Worm (Caenorhabditis elegans) whole organism, L2 larva: ENCODE measurements around the gene F16G10.6.

ENCODE experiments used
- F13H6.1 ChIP-seq: sonication (generic microtip); optimal IDR thresholded peaks from 2 replicates; lab custom pipeline; 2016; ENCODE audit warnings: missing genetic modification characterization, missing compliant biosample characterization
- ZK546.5 ChIP-seq: sonication (generic microtip); optimal IDR thresholded peaks from 2 replicates; lab custom pipeline; 2017; ENCODE audit warnings: missing biosample characterization, missing genetic modification characterization
- aly-2 ChIP-seq: fragments of 150-350 bp; optimal IDR thresholded peaks from 2 replicates; lab custom pipeline; 2014; ENCODE audit warnings: missing biosample characterization, missing genetic modification characterization
- ama-1 ChIP-seq: fragments of 150-350 bp; optimal IDR thresholded peaks from 2 replicates; lab custom pipeline; 2018; ENCODE audit warnings: inconsistent platforms
- ceh-16 ChIP-seq: fragments of 150-350 bp; optimal IDR thresholded peaks from 2 replicates; lab custom pipeline; 2014; ENCODE audit warnings: missing biosample characterization, missing genetic modification characterization
- crh-2 ChIP-seq: sonication (generic microtip); optimal IDR thresholded peaks from 2 replicates; lab custom pipeline; 2017; ENCODE audit warnings: missing biosample characterization, missing genetic modification characterization
- elt-1 ChIP-seq: fragments of 150-350 bp; optimal IDR thresholded peaks from 2 replicates; lab custom pipeline; 2014; ENCODE audit warnings: missing biosample characterization, missing genetic modification characterization
- elt-3 ChIP-seq: sonication (generic microtip); optimal IDR thresholded peaks from 2 replicates; lab custom pipeline; 2017; ENCODE audit warnings: missing biosample characterization, missing genetic modification characterization
- gmeb-1 ChIP-seq: fragments of 150-350 bp; optimal IDR thresholded peaks from 2 replicates; lab custom pipeline; 2014; ENCODE audit warnings: missing biosample characterization, missing genetic modification characterization
- lin-13 ChIP-seq: fragments of 150-350 bp; optimal IDR thresholded peaks from 2 replicates; lab custom pipeline; 2014; ENCODE audit warnings: missing biosample characterization, missing genetic modification reagents, missing genetic modification characterization
- lin-39 ChIP-seq: fragments of 150-350 bp; optimal IDR thresholded peaks from 2 replicates; lab custom pipeline; 2014; ENCODE audit warnings: missing biosample characterization, missing genetic modification reagents, missing genetic modification characterization
- lsy-2 ChIP-seq, 2 experiments: fragments of 150-350 bp in 1 of 2; sonication (generic microtip) in 1 of 2; optimal IDR thresholded peaks; 2 replicates each; lab custom pipeline; 2014 to 2017; ENCODE audit warnings: missing biosample characterization in 2 of 2, missing genetic modification characterization in 2 of 2
- mab-5 ChIP-seq: fragments of 150-350 bp; optimal IDR thresholded peaks from 2 replicates; lab custom pipeline; 2014; ENCODE audit warnings: missing biosample characterization, missing genetic modification characterization
- mdl-1 ChIP-seq, 2 experiments: fragments of 150-350 bp in 1 of 2; sonication (generic microtip) in 1 of 2; optimal IDR thresholded peaks; 2 replicates each; lab custom pipeline; 2017; ENCODE audit warnings: missing biosample characterization in 2 of 2, missing genetic modification characterization in 2 of 2
- nhr-10 ChIP-seq: sonication (generic microtip); optimal IDR thresholded peaks from 2 replicates; lab custom pipeline; 2017; ENCODE audit warnings: missing biosample characterization, missing genetic modification characterization
- nhr-12 ChIP-seq: fragments of 150-350 bp; optimal IDR thresholded peaks from 2 replicates; lab custom pipeline; 2014; ENCODE audit warnings: missing biosample characterization, missing genetic modification characterization
- nhr-129 ChIP-seq: fragments of 150-350 bp; optimal IDR thresholded peaks from 2 replicates; lab custom pipeline; 2014; ENCODE audit warnings: missing biosample characterization, missing genetic modification characterization
- nhr-23 ChIP-seq: fragments of 150-350 bp; optimal IDR thresholded peaks from 2 replicates; lab custom pipeline; 2014; ENCODE audit warnings: missing biosample characterization, missing genetic modification reagents, missing genetic modification characterization
- nhr-237 ChIP-seq: fragments of 150-350 bp; optimal IDR thresholded peaks from 2 replicates; lab custom pipeline; 2014; ENCODE audit warnings: missing biosample characterization, missing genetic modification characterization
- nhr-25 ChIP-seq: fragments of 150-350 bp; sonication (generic microtip); optimal IDR thresholded peaks from 3 replicates; lab custom pipeline; 2014; ENCODE audit warnings: missing biosample characterization, missing genetic modification characterization
- nhr-6 ChIP-seq: fragments of 150-350 bp; optimal IDR thresholded peaks from 2 replicates; lab custom pipeline; 2014; ENCODE audit warnings: missing biosample characterization, missing genetic modification characterization
- nhr-77 ChIP-seq: fragments of 150-350 bp; optimal IDR thresholded peaks from 2 replicates; lab custom pipeline; 2014; ENCODE audit warnings: missing biosample characterization, missing genetic modification characterization
- peb-1 ChIP-seq: fragments of 150-350 bp; optimal IDR thresholded peaks from 2 replicates; lab custom pipeline; 2014; ENCODE audit warnings: missing biosample characterization, missing genetic modification characterization
- sem-4 ChIP-seq: fragments of 150-350 bp; optimal IDR thresholded peaks from 2 replicates; lab custom pipeline; 2014; ENCODE audit warnings: missing biosample characterization, missing genetic modification reagents, missing genetic modification characterization
- skn-1 ChIP-seq: sonication (generic microtip); optimal IDR thresholded peaks from 2 replicates; lab custom pipeline; 2017; ENCODE audit warnings: missing biosample characterization, missing genetic modification characterization
- snpc-4 ChIP-seq: fragments of 150-350 bp; optimal IDR thresholded peaks from 2 replicates; lab custom pipeline; 2014; ENCODE audit warnings: missing biosample characterization, missing genetic modification characterization
- unc-39 ChIP-seq: fragments of 150-350 bp; optimal IDR thresholded peaks from 2 replicates; lab custom pipeline; 2014; ENCODE audit warnings: missing biosample characterization, missing genetic modification characterization
- unc-55 ChIP-seq: fragments of 150-350 bp; sonication (generic microtip); optimal IDR thresholded peaks from 3 replicates; lab custom pipeline; 2014; ENCODE audit warnings: missing biosample characterization, missing genetic modification reagents, missing genetic modification characterization
- unc-62 ChIP-seq: fragments of 150-350 bp; optimal IDR thresholded peaks from 2 replicates; lab custom pipeline; 2014; ENCODE audit warnings: missing biosample characterization, missing genetic modification reagents, missing genetic modification characterization
- zag-1 ChIP-seq: fragments of 150-350 bp; optimal IDR thresholded peaks from 2 replicates; lab custom pipeline; 2014; ENCODE audit warnings: missing biosample characterization, missing genetic modification characterization
- ztf-1 ChIP-seq: fragments of 200-800 bp; sonication (Bioruptor generic); conservative IDR thresholded peaks from 2 replicates; pipeline ENCODE4 v1.3.6; 2022; ENCODE audit warnings: missing genetic modification characterization, missing compliant biosample characterization
- ztf-11 ChIP-seq: sonication (generic microtip); optimal IDR thresholded peaks from 2 replicates; lab custom pipeline; 2017; ENCODE audit warnings: missing biosample characterization, missing genetic modification characterization

The F16G10.6 gene

ce11 chrII:2363673-2364072, 14.0 kb downstream of the F16G10.6 start, which contains the start of gene F43C11.11:
Gene F43C11.11, minus strand, starts transcription at chrII:2363773.
- no peak for TF ChIP-seq ztf-11 (tag; lab: Kevin White, UChicago)
- TF ChIP-seq aly-2 (tag; lab: Kevin White, UChicago), result no peak
- TF ChIP-seq zag-1 (tag; lab: Kevin White, UChicago), result no peak
- no peak for TF ChIP-seq snpc-4 (tag; lab: Kevin White, UChicago)
- TF ChIP-seq F13H6.1 (tag; lab: Kevin White, UChicago), result no peak
- no peak for TF ChIP-seq sem-4
- TF ChIP-seq elt-1 (tag; lab: Kevin White, UChicago), result no peak
- no peak for TF ChIP-seq gmeb-1 (tag; lab: Kevin White, UChicago)
- no peak for TF ChIP-seq nhr-129
- no peak for TF ChIP-seq elt-3 (tag; lab: Kevin White, UChicago)

ce11 chrII:2359965-2360364, 17.7 kb downstream of the F16G10.6 start, which contains the start of gene F43C11.16:
Gene F43C11.16, minus strand, starts transcription at chrII:2360065.
- no peak for TF ChIP-seq nhr-6 (tag; lab: Kevin White, UChicago)
- TF ChIP-seq, all 48 proteins: peak for 0

- TF ChIP-seq elt-1 (tag; lab: Kevin White, UChicago) (no peak), snpc-4 (tag; lab: Kevin White, UChicago) (no peak), mab-5 (no peak), nhr-23 (no peak), lin-39 (tag; lab: Kevin White, UChicago) (no peak), ZK546.5 (tag; lab: Kevin White, UChicago) (no peak), nhr-12 (tag; lab: Kevin White, UChicago) (no peak), F13H6.1 (tag; lab: Kevin White, UChicago) (no peak), ztf-1 (GFP tag; lab: Robert Waterston, UW) (no peak), nhr-129 (no peak)
These were observed 20.9 kb downstream of the F16G10.6 start, which contains the start of gene F43C11.1 for ce11 chrII:2356795-2357194. Gene F43C11.1, plus strand, starts transcription at chrII:2357095.

- TF ChIP-seq unc-55 (GFP tag; lab: Kevin White, UChicago), result no peak
- TF ChIP-seq ceh-16 (tag; lab: Kevin White, UChicago), result no peak
- no peak for TF ChIP-seq zag-1 (tag; lab: Kevin White, UChicago)
- TF ChIP-seq crh-2 (tag; lab: Kevin White, UChicago), result no peak
- TF ChIP-seq lin-13, result no peak
- TF ChIP-seq aly-2 (tag; lab: Kevin White, UChicago), result no peak
- no peak for TF ChIP-seq ama-1
- TF ChIP-seq ztf-11 (tag; lab: Kevin White, UChicago), result no peak
- TF ChIP-seq unc-39 (tag; lab: Kevin White, UChicago), result no peak
- TF ChIP-seq ztf-1 (GFP tag; lab: Robert Waterston, UW), result no peak
- no peak for TF ChIP-seq peb-1 (tag; lab: Kevin White, UChicago)
- TF ChIP-seq mab-5, result no peak
- TF ChIP-seq elt-3 (tag; lab: Kevin White, UChicago), result no peak
- TF ChIP-seq sem-4, result no peak
- TF ChIP-seq nhr-6 (tag; lab: Kevin White, UChicago), result no peak
- TF ChIP-seq F13H6.1 (tag; lab: Kevin White, UChicago), result no peak
These were observed 23.2 kb downstream of the F16G10.6 start, which contains the start of gene F43C11.2 for ce11 chrII:2354476-2354875. Gene F43C11.2, plus strand, starts transcription at chrII:2354776.

ce11 chrII:2353012-2353411, 24.6 kb downstream of the F16G10.6 start, which contains the start of gene F43C11.3:
Gene F43C11.3, plus strand, starts transcription at chrII:2353312.
- TF ChIP-seq skn-1 (tag; lab: Kevin White, UChicago) (no peak), nhr-10 (no peak), lin-39 (tag; lab: Kevin White, UChicago) (no peak), elt-1 (tag; lab: Kevin White, UChicago) (no peak), lsy-2 (tag; optimal IDR thresholded peaks at IDR 0.05; lab: Kevin White, UChicago) (no peak), unc-62 (GFP tag; lab: Kevin White, UChicago) (no peak), nhr-25 (no peak), nhr-77 (no peak), unc-55 (GFP tag; lab: Kevin White, UChicago) (no peak), unc-39 (tag; lab: Kevin White, UChicago) (no peak), mdl-1 (tag; optimal IDR thresholded peaks at IDR 0.05; lab: Kevin White, UChicago) (no peak)

- no peak for TF ChIP-seq ztf-1 (GFP tag; lab: Robert Waterston, UW)
- no peak for TF ChIP-seq gmeb-1 (tag; lab: Kevin White, UChicago)
- TF ChIP-seq ztf-11 (tag; lab: Kevin White, UChicago), result no peak
- TF ChIP-seq nhr-237 (tag; lab: Kevin White, UChicago), result no peak
- TF ChIP-seq elt-3 (tag; lab: Kevin White, UChicago), result no peak
- TF ChIP-seq ceh-16 (tag; lab: Kevin White, UChicago), result no peak
- TF ChIP-seq nhr-77, result no peak
- no peak for TF ChIP-seq crh-2 (tag; lab: Kevin White, UChicago)
- no peak for TF ChIP-seq unc-55 (GFP tag; lab: Kevin White, UChicago)
- TF ChIP-seq, all 48 proteins: peak for 0
These were observed 25.1 kb downstream of the F16G10.6 start, which contains the start of gene F43C11.10 for ce11 chrII:2352546-2352945. Gene F43C11.10, minus strand, starts transcription at chrII:2352646.
